Fruit fly (Drosophila melanogaster) whole organism, embryonic: ENCODE data around the gene Dhc64C.

Experiments used
- Ada2b ChIP-seq: fragments of 200-800 bp; sonication (Bioruptor generic); IDR thresholded peaks from 2 replicates; pipeline ENCODE4 v1.3.6; 2022; ENCODE audit warnings: missing biosample characterization, missing genetic modification characterization
- Aef1 ChIP-seq: fragments of 200-800 bp; sonication (Bioruptor generic); IDR thresholded peaks from 3 replicates; pipeline ENCODE4 v1.3.6; 2022; ENCODE audit warnings: missing biosample characterization, missing genetic modification characterization
- Antp ChIP-seq: fragments of 200-800 bp; sonication (Bioruptor generic); optimal IDR thresholded peaks from 3 replicates; lab custom pipeline; 2016; ENCODE audit warnings: missing biosample characterization, missing genetic modification characterization
- Asciz ChIP-seq: fragments of 200-800 bp; sonication (Bioruptor generic); optimal IDR thresholded peaks from 2 replicates; lab custom pipeline; 2017; ENCODE audit warnings: missing biosample characterization, mild to moderate bottlenecking, missing genetic modification characterization, missing genetic modification reagents
- Atf3 ChIP-seq: fragments of 200-800 bp; sonication (Bioruptor generic); optimal IDR thresholded peaks from 3 replicates; lab custom pipeline; 2016; ENCODE audit warnings: missing biosample characterization, missing genetic modification characterization
- B-H1 ChIP-seq: fragments of 200-800 bp; sonication (Bioruptor generic); IDR thresholded peaks from 3 replicates; pipeline ENCODE4 v1.3.6; 2022; ENCODE audit warnings: missing biosample characterization, missing genetic modification characterization
- C15 ChIP-seq: fragments of 200-800 bp; sonication (Bioruptor generic); IDR thresholded peaks from 3 replicates; pipeline ENCODE4 v1.3.6; 2022; ENCODE audit warnings: missing biosample characterization, missing genetic modification characterization
- CG11398 ChIP-seq: fragments of 200-800 bp; sonication (Bioruptor generic); optimal IDR thresholded peaks from 2 replicates; lab custom pipeline; 2016; ENCODE audit warnings: missing biosample characterization, missing genetic modification characterization
- CG12219 ChIP-seq: fragments of 200-800 bp; sonication (Bioruptor generic); optimal IDR thresholded peaks from 3 replicates; lab custom pipeline; 2018; ENCODE audit warnings: missing biosample characterization, mild to moderate bottlenecking, missing genetic modification characterization
- CG13287 ChIP-seq: fragments of 200-800 bp; sonication (Bioruptor generic); IDR thresholded peaks from 2 replicates; pipeline ENCODE4 v1.3.6; 2022; ENCODE audit warnings: missing biosample characterization, missing genetic modification characterization; ENCODE audit not compliant: partially characterized antibody
- CG14667 ChIP-seq: fragments of 200-800 bp; sonication (Bioruptor generic); IDR thresholded peaks from 2 replicates; pipeline ENCODE4 v1.3.6; 2022; ENCODE audit warnings: missing biosample characterization, missing genetic modification characterization
- CG17186 ChIP-seq: fragments of 200-800 bp; sonication (Bioruptor generic); optimal IDR thresholded peaks from 3 replicates; lab custom pipeline; 2017; ENCODE audit warnings: missing biosample characterization, missing genetic modification reagents, missing genetic modification characterization
- CG31388 ChIP-seq: fragments of 200-800 bp; sonication (Bioruptor generic); optimal IDR thresholded peaks from 2 replicates; lab custom pipeline; 2016; ENCODE audit warnings: missing biosample characterization, missing genetic modification characterization
- CG3163 ChIP-seq: fragments of 200-800 bp; sonication (Bioruptor generic); optimal IDR thresholded peaks from 3 replicates; lab custom pipeline; 2016; ENCODE audit warnings: missing biosample characterization, missing genetic modification characterization
- CG3995 ChIP-seq: fragments of 200-800 bp; sonication (Bioruptor generic); optimal IDR thresholded peaks from 3 replicates; lab custom pipeline; 2016; ENCODE audit warnings: missing biosample characterization, missing genetic modification characterization
- CG4617 ChIP-seq: fragments of 200-800 bp; sonication (Bioruptor generic); optimal IDR thresholded peaks from 3 replicates; lab custom pipeline; 2016; ENCODE audit warnings: missing biosample characterization, missing genetic modification characterization, borderline replicate concordance
- CG4707 ChIP-seq: fragments of 200-800 bp; sonication (Bioruptor generic); optimal IDR thresholded peaks from 2 replicates; lab custom pipeline; 2018; ENCODE audit warnings: missing biosample characterization, mild to moderate bottlenecking, missing genetic modification characterization, moderate library complexity
- CG6689 ChIP-seq: fragments of 200-800 bp; sonication (Bioruptor generic); IDR thresholded peaks from 2 replicates; pipeline ENCODE4 v1.3.6; 2022; ENCODE audit warnings: missing biosample characterization, missing genetic modification characterization
- CG7271 ChIP-seq: fragments of 200-800 bp; sonication (Bioruptor generic); optimal IDR thresholded peaks from 2 replicates; lab custom pipeline; 2018; ENCODE audit warnings: missing biosample characterization, mild to moderate bottlenecking, missing genetic modification characterization, moderate library complexity
- CG7556 ChIP-seq: fragments of 200-800 bp; sonication (Bioruptor generic); optimal IDR thresholded peaks from 2 replicates; lab custom pipeline; 2017; ENCODE audit warnings: missing biosample characterization, mild to moderate bottlenecking, missing genetic modification characterization
- CG7745 ChIP-seq: fragments of 200-800 bp; sonication (Bioruptor generic); optimal IDR thresholded peaks from 2 replicates; lab custom pipeline; 2018; ENCODE audit warnings: missing biosample characterization, mild to moderate bottlenecking, missing genetic modification characterization, moderate library complexity
- CG9727 ChIP-seq: fragments of 200-800 bp; sonication (Bioruptor generic); optimal IDR thresholded peaks from 3 replicates; lab custom pipeline; 2017; ENCODE audit warnings: missing biosample characterization, mild to moderate bottlenecking, missing genetic modification characterization
- Dek ChIP-seq: fragments of 200-800 bp; sonication (Bioruptor generic); optimal IDR thresholded peaks from 3 replicates; lab custom pipeline; 2019; ENCODE audit warnings: missing biosample characterization, mild to moderate bottlenecking, missing genetic modification characterization, moderate library complexity
- Doc2 ChIP-seq: fragments of 200-800 bp; sonication (Bioruptor generic); IDR thresholded peaks from 2 replicates; pipeline ENCODE4 v1.3.6; 2022; ENCODE audit warnings: missing biosample characterization, missing genetic modification characterization
- Eip74EF ChIP-seq, 2 experiments: fragments of 200-800 bp in 1 of 2; fragments of >200 bp in 1 of 2; sonication (Bioruptor generic) in 1 of 2; optimal IDR thresholded peaks; 2 replicates each; lab custom pipeline; 2017 to 2019; ENCODE audit warnings: missing biosample characterization in 2 of 2, missing genetic modification characterization in 2 of 2, mild to moderate bottlenecking in 1 of 2, moderate library complexity in 1 of 2
- HLH54F ChIP-seq: fragments of 200-800 bp; sonication (Bioruptor generic); optimal IDR thresholded peaks from 3 replicates; lab custom pipeline; 2016; ENCODE audit warnings: missing biosample characterization, missing genetic modification characterization
- Hmx ChIP-seq: fragments of 200-800 bp; sonication (Bioruptor generic); optimal IDR thresholded peaks from 2 replicates; lab custom pipeline; 2016; ENCODE audit warnings: missing biosample characterization, missing genetic modification characterization
- Hr78 ChIP-seq, 2 experiments: fragments of 200-800 bp in 1 of 2; fragments of >200 bp in 1 of 2; sonication (Bioruptor generic) in 1 of 2; optimal IDR thresholded peaks; 2 replicates each; lab custom pipeline; 2017 to 2019; ENCODE audit warnings: missing biosample characterization in 2 of 2, missing genetic modification characterization in 2 of 2, mild to moderate bottlenecking in 1 of 2, moderate library complexity in 1 of 2
- Lim3 ChIP-seq: fragments of 200-800 bp; sonication (Bioruptor generic); IDR thresholded peaks from 2 replicates; pipeline ENCODE4 v1.3.6; 2022; ENCODE audit warnings: missing biosample characterization, missing genetic modification characterization
- Meics ChIP-seq: fragments of 200-800 bp; sonication (Bioruptor generic); optimal IDR thresholded peaks from 2 replicates; lab custom pipeline; 2017; ENCODE audit warnings: missing biosample characterization, mild to moderate bottlenecking, missing genetic modification characterization
- Poxn ChIP-seq: fragments of 200-800 bp; sonication (Bioruptor generic); IDR thresholded peaks from 2 replicates; pipeline ENCODE4 v1.3.6; 2022; ENCODE audit warnings: missing biosample characterization, missing genetic modification characterization
- Side ChIP-seq: fragments of 200-800 bp; sonication (Bioruptor generic); optimal IDR thresholded peaks from 2 replicates; lab custom pipeline; 2016; ENCODE audit warnings: missing biosample characterization, missing genetic modification characterization
- Six4 ChIP-seq: fragments of 200-800 bp; sonication (Bioruptor generic); optimal IDR thresholded peaks from 2 replicates; lab custom pipeline; 2016; ENCODE audit warnings: missing biosample characterization, missing genetic modification characterization
- al ChIP-seq: fragments of 200-800 bp; sonication (Bioruptor generic); IDR thresholded peaks from 2 replicates; pipeline ENCODE4 v1.3.6; 2022; ENCODE audit warnings: missing biosample characterization, missing genetic modification characterization
- ara ChIP-seq: fragments of 200-800 bp; sonication (Bioruptor generic); IDR thresholded peaks from 2 replicates; pipeline ENCODE4 v1.3.6; 2022; ENCODE audit warnings: missing biosample characterization, missing genetic modification characterization
- ash1 ChIP-seq: fragments of 200-800 bp; sonication (Bioruptor generic); optimal IDR thresholded peaks from 2 replicates; lab custom pipeline; 2018; ENCODE audit warnings: missing biosample characterization, mild to moderate bottlenecking, missing genetic modification characterization
- ato ChIP-seq: fragments of 200-800 bp; sonication (Bioruptor generic); IDR thresholded peaks from 2 replicates; pipeline ENCODE4 v1.3.6; 2022; ENCODE audit warnings: missing biosample characterization, missing genetic modification characterization; ENCODE audit not compliant: partially characterized antibody
- bab2 ChIP-seq: fragments of 200-800 bp; sonication (Bioruptor generic); optimal IDR thresholded peaks from 2 replicates; lab custom pipeline; 2016; ENCODE audit warnings: missing biosample characterization, missing genetic modification characterization
- caup ChIP-seq: fragments of 200-800 bp; sonication (Bioruptor generic); optimal IDR thresholded peaks from 3 replicates; lab custom pipeline; 2017; ENCODE audit warnings: missing biosample characterization, mild to moderate bottlenecking, missing genetic modification characterization, moderate library complexity; ENCODE audit not compliant: severe bottlenecking
- chif ChIP-seq, 2 experiments: fragments of 200-800 bp; sonication (Bioruptor generic); optimal IDR thresholded peaks; 3 replicates each; lab custom pipeline; 2016; ENCODE audit warnings: missing biosample characterization in 2 of 2, missing genetic modification characterization in 2 of 2
- crol ChIP-seq: fragments of 200-800 bp; sonication (Bioruptor generic); IDR thresholded peaks from 2 replicates; pipeline ENCODE4 v1.3.6; 2022; ENCODE audit warnings: missing biosample characterization, missing genetic modification characterization
- dati ChIP-seq: fragments of 200-800 bp; sonication (Bioruptor generic); IDR thresholded peaks from 2 replicates; pipeline ENCODE4 v1.3.6; 2022; ENCODE audit warnings: missing biosample characterization, missing genetic modification characterization
- dpn ChIP-seq, 2 experiments: fragments of 200-800 bp; sonication (Bioruptor generic); optimal IDR thresholded peaks; 3 replicates each; lab custom pipeline; 2016; ENCODE audit warnings: missing biosample characterization in 2 of 2, missing genetic modification characterization in 2 of 2
- fd3F ChIP-seq: fragments of 200-800 bp; sonication (Bioruptor generic); optimal IDR thresholded peaks from 2 replicates; lab custom pipeline; 2018; ENCODE audit warnings: missing biosample characterization, mild to moderate bottlenecking, missing genetic modification characterization, moderate library complexity
- fd64A ChIP-seq: fragments of 200-800 bp; sonication (Bioruptor generic); optimal IDR thresholded peaks from 3 replicates; lab custom pipeline; 2018; ENCODE audit warnings: missing biosample characterization, mild to moderate bottlenecking, missing genetic modification characterization
- gsb-n ChIP-seq: fragments of 200-800 bp; sonication (Bioruptor generic); optimal IDR thresholded peaks from 3 replicates; lab custom pipeline; 2018; ENCODE audit warnings: missing biosample characterization, mild to moderate bottlenecking, missing genetic modification characterization
- ken ChIP-seq: fragments of 200-800 bp; sonication (Bioruptor generic); IDR thresholded peaks from 3 replicates; pipeline ENCODE4 v1.3.6; 2022; ENCODE audit warnings: missing biosample characterization, missing genetic modification characterization
- lov ChIP-seq, 2 experiments: fragments of 200-800 bp in 1 of 2; fragments of >200 bp in 1 of 2; sonication (Bioruptor generic) in 1 of 2; IDR thresholded peaks in 1 of 2; optimal IDR thresholded peaks in 1 of 2; 2 replicates in 1 of 2; 3 replicates in 1 of 2; pipeline versions ENCODE4 v1.3.6 to Lab custom; 2017 to 2022; ENCODE audit warnings: missing biosample characterization in 1 of 2, missing genetic modification characterization in 1 of 2
- repo ChIP-seq: fragments of 200-800 bp; sonication (Bioruptor generic); optimal IDR thresholded peaks from 2 replicates; lab custom pipeline; 2016; ENCODE audit warnings: missing biosample characterization, missing genetic modification characterization
- tup ChIP-seq: fragments of 200-800 bp; sonication (Bioruptor generic); optimal IDR thresholded peaks from 2 replicates; lab custom pipeline; 2016; ENCODE audit warnings: missing biosample characterization, mild to moderate bottlenecking, missing genetic modification characterization, moderate library complexity

Dhc64C gene

DNA sequence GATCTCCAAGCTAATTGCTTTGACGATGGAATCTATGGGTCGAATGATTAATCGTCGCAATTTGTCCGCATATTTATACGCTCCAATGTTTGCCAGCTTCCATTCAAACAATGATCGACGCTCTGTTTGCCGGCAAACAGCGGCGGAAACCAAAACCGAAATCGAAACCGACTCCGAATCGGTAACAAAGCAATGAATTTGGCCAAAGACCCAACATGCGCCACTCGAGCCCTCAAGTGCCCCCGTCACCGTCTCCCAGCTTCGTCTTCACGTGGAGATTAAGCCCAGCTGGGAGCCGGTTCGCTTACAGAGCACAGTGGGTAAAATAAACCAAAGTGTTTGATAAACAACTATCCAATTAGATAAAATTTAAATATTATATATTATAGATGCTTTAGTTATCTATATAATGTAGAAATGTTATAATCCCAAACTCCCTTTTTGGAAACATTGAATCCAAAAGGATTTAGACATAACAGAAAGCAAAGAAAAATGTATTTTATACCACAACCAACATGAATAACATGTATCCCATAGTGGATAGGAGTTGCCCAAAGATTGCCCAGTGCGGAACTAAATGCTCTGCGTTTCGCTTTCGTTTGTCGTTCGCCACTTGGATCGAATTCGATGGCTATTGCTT lies 27.0 kb upstream of the Dhc64C start, which contains the start of gene CG32237 (continued):
- TF ChIP-seq Asciz (GFP tag; lab: Kevin White, UChicago) (no peak), Hmx (GFP tag; lab: Kevin White, UChicago) (no peak), chif (GFP tag; optimal IDR thresholded peaks at IDR 0.05; lab: Kevin White, UChicago) (no peak), ato (GFP tag; lab: Robert Waterston, UW) (no peak), Lim3 (GFP tag; lab: Robert Waterston, UW) (no peak), CG7745 (tag; lab: Kevin White, UChicago) (no peak), crol (no peak), al (0 out of 2 replicates have a peak, but pooled peaks have one; percentile 12), ken (GFP tag; lab: Robert Waterston, UW) (no peak), tup (no peak), fd64A (GFP tag; lab: Kevin White, UChicago) (no peak), lov (optimal IDR thresholded peaks at IDR 0.05; lab: Kevin White, UChicago) (no peak), lov (GFP tag; IDR thresholded peaks at IDR 0.05; lab: Robert Waterston, UW) (no peak), Side (GFP tag; lab: Kevin White, UChicago) (no peak), caup (GFP tag; lab: Kevin White, UChicago) (no peak), Poxn (GFP tag; lab: Robert Waterston, UW) (no peak), Doc2 (GFP tag; lab: Robert Waterston, UW) (no peak), Atf3 (GFP tag; lab: Kevin White, UChicago) (no peak), Eip74EF (GFP tag; optimal IDR thresholded peaks at IDR 0.05; lab: Kevin White, UChicago) (peak in 1 of 2 experiments; percentile 69), repo (GFP tag; lab: Kevin White, UChicago) (no peak), Meics (GFP tag; lab: Kevin White, UChicago) (peak; percentile 35), CG3163 (GFP tag; lab: Kevin White, UChicago) (no peak), CG4617 (GFP tag; lab: Kevin White, UChicago) (no peak), CG7271 (tag; lab: Kevin White, UChicago) (no peak), Dek (peak; percentile 33), ara (GFP tag; lab: Robert Waterston, UW) (no peak), Antp (GFP tag; lab: Kevin White, UChicago) (no peak), CG9727 (GFP tag; lab: Kevin White, UChicago) (no peak), CG4707 (GFP tag; lab: Kevin White, UChicago) (no peak), HLH54F (GFP tag; lab: Kevin White, UChicago) (no peak), dati (GFP tag; lab: Robert Waterston, UW) (no peak), dpn (GFP tag; optimal IDR thresholded peaks at IDR 0.05; lab: Kevin White, UChicago) (peak in 1 of 2 experiments; percentile 6), CG31388 (GFP tag; lab: Kevin White, UChicago) (no peak), gsb-n (tag; lab: Kevin White, UChicago) (peak; percentile 27), CG13287 (GFP tag; lab: Robert Waterston, UW) (no peak), Aef1 (no peak), CG17186 (GFP tag; lab: Kevin White, UChicago) (no peak), fd3F (GFP tag; lab: Kevin White, UChicago) (peak; percentile 43), Six4 (GFP tag; lab: Kevin White, UChicago) (no peak), Ada2b (GFP tag; lab: Robert Waterston, UW) (no peak), Hr78 (GFP tag; optimal IDR thresholded peaks at IDR 0.05; lab: Kevin White, UChicago) (no peak), C15 (no peak), B-H1 (GFP tag; lab: Robert Waterston, UW) (no peak), ash1 (no peak), CG12219 (GFP tag; lab: Kevin White, UChicago) (no peak), bab2 (no peak), CG3995 (GFP tag; lab: Kevin White, UChicago) (no peak), CG14667 (GFP tag; lab: Robert Waterston, UW) (no peak), CG11398 (GFP tag; lab: Kevin White, UChicago) (no peak), CG7556 (GFP tag; lab: Kevin White, UChicago) (peak; percentile 34), CG6689 (GFP tag; lab: Robert Waterston, UW) (no peak)
